Worm (Caenorhabditis elegans): ENCODE measurements around the gene C27H5.6.

DNA sequence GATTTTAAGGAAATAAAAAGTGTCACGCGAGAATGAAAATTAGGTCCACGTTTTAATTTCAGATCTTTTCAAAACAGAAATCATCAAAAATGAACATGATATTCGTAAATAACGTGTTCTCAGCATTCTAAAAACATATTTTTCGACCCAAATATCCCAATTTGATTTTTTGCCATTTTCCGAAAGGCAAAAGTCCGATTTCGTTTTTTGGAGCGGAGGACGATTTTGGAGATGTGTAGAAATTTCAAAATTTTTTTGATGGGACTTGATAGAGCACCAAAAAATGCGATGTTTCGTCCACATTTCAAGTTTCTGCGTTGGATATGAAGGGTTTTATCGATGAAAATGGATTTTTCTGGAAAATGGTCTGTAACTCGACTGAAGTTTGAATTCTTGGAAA, 43.7 kb upstream of the C27H5.6 start:
- TF ChIP-seq ref-1 (GFP tag; conservative IDR thresholded peaks at IDR 0.05) (no peak), cog-1 (tag; optimal IDR thresholded peaks at IDR 0.05) (no peak), med-1 (GFP tag; optimal IDR thresholded peaks at IDR 0.05; ENCODE audit: insufficient read depth) (no peak), T22C8.4 (GFP tag; IDR thresholded peaks at IDR 0.05) (no peak), tab-1 (GFP tag; IDR thresholded peaks at IDR 0.05) (no peak), flt-1 (GFP tag; IDR thresholded peaks at IDR 0.05) (no peak), ztf-23 (GFP tag; IDR thresholded peaks at IDR 0.05) (no peak), ztf-29 (GFP tag; IDR thresholded peaks at IDR 0.05) (no peak)
